Fruit fly (Drosophila melanogaster): ENCODE results near the gene ds.

dm6 chr2L:723799-724531, 9.2 kb upstream of the ds start:
- TF ChIP-seq pan (optimal IDR thresholded peaks at IDR 0.05) (no peak), Dll (optimal IDR thresholded peaks at IDR 0.05) (no peak), CG8478 (optimal IDR thresholded peaks at IDR 0.05) (no peak)

All from whole organism.